Worm (Caenorhabditis elegans) whole organism, L4/young adult: Measurements from ENCODE around the gene sax-2.

ENCODE experiments used
- W03F9.2 ChIP-seq: fragments of 150-350 bp; optimal IDR thresholded peaks from 2 replicates; lab custom pipeline; 2014; ENCODE audit warnings: missing biosample characterization, missing genetic modification characterization
- dao-5 ChIP-seq: sonication (generic microtip); optimal IDR thresholded peaks from 2 replicates; lab custom pipeline; 2016; ENCODE audit warnings: missing genotype, missing genetic modification characterization, moderate library complexity, missing compliant biosample characterization
- him-1 ChIP-seq: sonication (generic microtip); optimal IDR thresholded peaks from 2 replicates; lab custom pipeline; 2016; ENCODE audit warnings: missing genotype, missing genetic modification reagents, missing genetic modification characterization, missing compliant biosample characterization

ce11 chrIII:5145874-5146273 lies 36.4 kb downstream of the sax-2 start:
- TF ChIP-seq him-1 (tag; lab: Kevin White, UChicago) (no peak), W03F9.2 (tag; lab: Kevin White, UChicago) (no peak), dao-5 (tag; lab: Kevin White, UChicago) (no peak)
